Fruit fly (Drosophila melanogaster): ENCODE results near the gene CG12730.
A peak's percentile ranks its signal among the peaks of the same experiment; 100 is the strongest.

CG12730 gene

dm6 chrX:5516783-5517571 is 569 bp downstream of the CG12730 start (continued):
- TF ChIP-seq row (GFP tag; IDR thresholded peaks at IDR 0.05) (peak; percentile 77; the same call in 2 of the 3 replicates), Med (GFP tag) (peak; percentile 7), CG34376 (GFP tag; optimal IDR thresholded peaks at IDR 0.05) (peak; percentile 42), CG4854 (GFP tag; optimal IDR thresholded peaks at IDR 0.05) (no peak), CG42726 (GFP tag; IDR thresholded peaks at IDR 0.05; ENCODE audit: partially characterized antibody) (no peak), CG11093 (GFP tag; IDR thresholded peaks at IDR 0.05) (no peak), Bteb2 (GFP tag; optimal IDR thresholded peaks at IDR 0.05) (peak; percentile 5), CG2712 (tag; optimal IDR thresholded peaks at IDR 0.05) (peak; percentile 57), CG12299 (tag; optimal IDR thresholded peaks at IDR 0.05) (peak; percentile 28), chm (GFP tag; IDR thresholded peaks at IDR 0.05) (0 out of 2 replicates have a peak, but pooled peaks have one; percentile 23), Stat92E (GFP tag; optimal IDR thresholded peaks at IDR 0.05) (peak in 1 of 3 experiments; percentile 44), CG31441 (GFP tag; IDR thresholded peaks at IDR 0.05) (peak; percentile 59), stc (GFP tag; IDR thresholded peaks at IDR 0.05) (peak; percentile 37), Meics (GFP tag; optimal IDR thresholded peaks at IDR 0.05) (peak; percentile 50), CG7745 (tag; optimal IDR thresholded peaks at IDR 0.05) (no peak), CG13296 (GFP tag; optimal IDR thresholded peaks at IDR 0.05) (peak; percentile 63), lab (GFP tag; optimal IDR thresholded peaks at IDR 0.05) (peak; percentile 49), Lhr (GFP tag; optimal IDR thresholded peaks at IDR 0.05) (no peak), sima (GFP tag; optimal IDR thresholded peaks at IDR 0.05) (no peak), CG4282 (GFP tag; optimal IDR thresholded peaks at IDR 0.05) (peak; percentile 48), BtbVII (GFP tag; optimal IDR thresholded peaks at IDR 0.05) (peak; percentile 67), CG6272 (GFP tag; IDR thresholded peaks at IDR 0.05) (no peak), z (GFP tag; IDR thresholded peaks at IDR 0.05) (peak; percentile 75), Atf-2 (GFP tag; optimal IDR thresholded peaks at IDR 0.05) (no peak), CG12219 (GFP tag; optimal IDR thresholded peaks at IDR 0.05) (peak; percentile 47), CG8089 (GFP tag; optimal IDR thresholded peaks at IDR 0.05) (no peak), Hmr (GFP tag; optimal IDR thresholded peaks at IDR 0.05) (peak; percentile 63), Ptx1 (GFP tag; IDR thresholded peaks at IDR 0.05) (0 out of 2 replicates have a peak, but pooled peaks have one; percentile 39), lov (optimal IDR thresholded peaks at IDR 0.05) (no peak), lov (GFP tag; IDR thresholded peaks at IDR 0.05) (no peak), az2 (GFP tag; optimal IDR thresholded peaks at IDR 0.05) (no peak), CG17912 (GFP tag; optimal IDR thresholded peaks at IDR 0.05) (no peak), Nf-YB (GFP tag; optimal IDR thresholded peaks at IDR 0.05) (peak; percentile 23), sens (GFP tag) (peak; percentile 84), Xbp1 (GFP tag; optimal IDR thresholded peaks at IDR 0.05) (peak; percentile 16), run (tag; optimal IDR thresholded peaks at IDR 0.05) (peak; percentile 7), CG30403 (GFP tag; optimal IDR thresholded peaks at IDR 0.05) (peak; percentile 51), CG18599 (GFP tag; optimal IDR thresholded peaks at IDR 0.05) (peak; percentile 44), nau (GFP tag; optimal IDR thresholded peaks at IDR 0.05) (peak; percentile 51), Adf1 (GFP tag; IDR thresholded peaks at IDR 0.05) (peak; percentile 17; the same call in 1 of the 2 replicates), CG5180 (GFP tag; optimal IDR thresholded peaks at IDR 0.05) (peak; percentile 28), NC2β (GFP tag; optimal IDR thresholded peaks at IDR 0.05) (peak; percentile 7), lola (GFP tag; optimal IDR thresholded peaks at IDR 0.05) (peak in 1 of 3 experiments; percentile 44), CG9727 (GFP tag; optimal IDR thresholded peaks at IDR 0.05) (peak; percentile 27), CG3281 (GFP tag; optimal IDR thresholded peaks at IDR 0.05) (peak; percentile 42), wek (GFP tag; optimal IDR thresholded peaks at IDR 0.05) (peak; percentile 37), zf30C (GFP tag; optimal IDR thresholded peaks at IDR 0.05) (peak; percentile 21), ac (GFP tag; optimal IDR thresholded peaks at IDR 0.05) (peak; percentile 20)
